Worm (Caenorhabditis elegans): ENCODE data around the gene zip-3.

Gene zip-3

DNA sequence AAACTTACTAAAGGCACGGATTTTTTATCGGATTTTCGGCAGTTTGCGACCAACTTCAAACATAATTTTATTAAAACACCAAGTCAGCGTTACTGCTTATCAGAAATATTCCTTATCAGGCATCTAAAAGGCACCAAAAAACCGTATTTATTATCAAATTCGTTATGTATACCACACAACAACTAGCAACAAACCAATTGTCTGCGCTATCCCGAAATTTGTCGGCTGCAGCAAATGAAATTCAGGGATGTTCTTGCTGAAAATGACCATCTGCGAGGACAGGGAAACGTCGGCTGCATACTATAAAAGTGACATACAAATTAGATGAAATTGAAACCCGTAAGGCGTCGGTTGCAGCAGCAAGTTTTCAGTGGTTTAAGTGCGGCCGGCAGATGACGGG, 40.7 kb upstream of the zip-3 start:
- TF ChIP-seq tbx-11 (GFP tag; IDR thresholded peaks at IDR 0.05) = no peak
- TF ChIP-seq tbx-37 (GFP tag; conservative IDR thresholded peaks at IDR 0.05) = no peak
- TF ChIP-seq pes-1 (GFP tag; IDR thresholded peaks at IDR 0.05) = no peak
- TF ChIP-seq scrt-1 (GFP tag; IDR thresholded peaks at IDR 0.05) = no peak
- no peak for TF ChIP-seq hnd-1 (tag; optimal IDR thresholded peaks at IDR 0.05)
- TF ChIP-seq F13C5.2 (tag; optimal IDR thresholded peaks at IDR 0.05) = no peak

- TF ChIP-seq F13C5.2 (tag; optimal IDR thresholded peaks at IDR 0.05) (no peak), ceh-36 (tag; optimal IDR thresholded peaks at IDR 0.05) (no peak), tbx-37 (GFP tag; conservative IDR thresholded peaks at IDR 0.05) (no peak)
Observed at ce11 chrII:13997477-13997876, 40.2 kb upstream of the zip-3 start, which contains the start of gene F01D5.1. F01D5.1 (minus strand) TSS chrII:13997581.

ce11 chrII:13994934-13995333, 37.7 kb upstream of the zip-3 start, which contains the start of gene Y39G8B.7:
Y39G8B.7 (minus strand) TSS chrII:13995034.
- TF ChIP-seq B0310.2 (tag; optimal IDR thresholded peaks at IDR 0.05) (no peak), hmg-4 (GFP tag; optimal IDR thresholded peaks at IDR 0.05) (no peak)

ce11 chrII:13991741-13992140, 34.5 kb upstream of the zip-3 start, which contains the start of gene Y39G8B.5:
Y39G8B.5 (minus strand) TSS chrII:13991841.
- no peak for TF ChIP-seq aly-1 (tag; optimal IDR thresholded peaks at IDR 0.05)
- TF ChIP-seq tbx-11 (GFP tag; IDR thresholded peaks at IDR 0.05) = no peak
- no peak for TF ChIP-seq ets-7 (tag; optimal IDR thresholded peaks at IDR 0.05)
- no peak for TF ChIP-seq F13C5.2 (tag; optimal IDR thresholded peaks at IDR 0.05)

ce11 chrII:13986061-13986460, 28.8 kb upstream of the zip-3 start:
- TF ChIP-seq hmbx-1 (tag; optimal IDR thresholded peaks at IDR 0.05) = peak; percentile 54

ce11 chrII:13984551-13984950, 27.3 kb upstream of the zip-3 start, which contains the start of gene sre-47:
sre-47 (minus strand) TSS chrII:13984651.
- TF ChIP-seq ama-1 (optimal IDR thresholded peaks at IDR 0.05) = no peak
- no peak for TF ChIP-seq scrt-1 (GFP tag; IDR thresholded peaks at IDR 0.05)
- TF ChIP-seq tra-4 (tag; optimal IDR thresholded peaks at IDR 0.05) = no peak
- no peak for TF ChIP-seq aly-1 (tag; optimal IDR thresholded peaks at IDR 0.05)
- TF ChIP-seq ets-7 (tag; optimal IDR thresholded peaks at IDR 0.05) = no peak

ce11 chrII:13982923-13983322, 25.7 kb upstream of the zip-3 start, which contains the start of the genes Y39G8B.13 and Y39G8B.10:
Y39G8B.13 (minus strand) TSS chrII:13983047.
Y39G8B.10 (minus strand) TSS chrII:13983115.
- no peak for TF ChIP-seq ceh-13 (GFP tag; optimal IDR thresholded peaks at IDR 0.05)
- TF ChIP-seq sea-1 (GFP tag; conservative IDR thresholded peaks at IDR 0.05) = no peak
- no peak for TF ChIP-seq hmbx-1 (tag; optimal IDR thresholded peaks at IDR 0.05)
- no peak for TF ChIP-seq ceh-36 (tag; optimal IDR thresholded peaks at IDR 0.05)
- no peak for TF ChIP-seq hmg-4 (GFP tag; optimal IDR thresholded peaks at IDR 0.05)

ce11 chrII:13982247-13982646, 25.0 kb upstream of the zip-3 start:
- TF ChIP-seq hmg-4 (GFP tag; optimal IDR thresholded peaks at IDR 0.05) (no peak), B0310.2 (tag; optimal IDR thresholded peaks at IDR 0.05) (no peak), sea-1 (GFP tag; conservative IDR thresholded peaks at IDR 0.05) (no peak), tbx-37 (GFP tag; conservative IDR thresholded peaks at IDR 0.05) (no peak), ceh-36 (tag; optimal IDR thresholded peaks at IDR 0.05) (no peak), scrt-1 (GFP tag; IDR thresholded peaks at IDR 0.05) (no peak), aly-1 (tag; optimal IDR thresholded peaks at IDR 0.05) (no peak), ama-1 (optimal IDR thresholded peaks at IDR 0.05) (no peak), tra-4 (tag; optimal IDR thresholded peaks at IDR 0.05) (no peak), ceh-13 (GFP tag; optimal IDR thresholded peaks at IDR 0.05) (no peak), hnd-1 (tag; optimal IDR thresholded peaks at IDR 0.05) (no peak), hmbx-1 (tag; optimal IDR thresholded peaks at IDR 0.05) (no peak), F13C5.2 (tag; optimal IDR thresholded peaks at IDR 0.05) (no peak), ets-7 (tag; optimal IDR thresholded peaks at IDR 0.05) (no peak), pes-1 (GFP tag; IDR thresholded peaks at IDR 0.05) (no peak), tbx-11 (GFP tag; IDR thresholded peaks at IDR 0.05) (no peak), flt-1 (GFP tag; IDR thresholded peaks at IDR 0.05) (no peak)

ce11 chrII:13981819-13982218, 24.6 kb upstream of the zip-3 start:
- TF ChIP-seq ceh-36 (tag; optimal IDR thresholded peaks at IDR 0.05) (no peak), tbx-37 (GFP tag; conservative IDR thresholded peaks at IDR 0.05) (no peak), hnd-1 (tag; optimal IDR thresholded peaks at IDR 0.05) (no peak), pes-1 (GFP tag; IDR thresholded peaks at IDR 0.05) (no peak)

ce11 chrII:13981097-13981496, 23.8 kb upstream of the zip-3 start, which contains the start of gene Y39G8B.9:
Y39G8B.9 (plus strand) TSS chrII:13981365.
- TF ChIP-seq tbx-37 (GFP tag; conservative IDR thresholded peaks at IDR 0.05) (no peak), B0310.2 (tag; optimal IDR thresholded peaks at IDR 0.05) (no peak), scrt-1 (GFP tag; IDR thresholded peaks at IDR 0.05) (no peak), ceh-36 (tag; optimal IDR thresholded peaks at IDR 0.05) (no peak), flt-1 (GFP tag; IDR thresholded peaks at IDR 0.05) (no peak), hnd-1 (tag; optimal IDR thresholded peaks at IDR 0.05) (no peak), ets-7 (tag; optimal IDR thresholded peaks at IDR 0.05) (no peak), ama-1 (optimal IDR thresholded peaks at IDR 0.05) (no peak), ceh-13 (GFP tag; optimal IDR thresholded peaks at IDR 0.05) (no peak), F13C5.2 (tag; optimal IDR thresholded peaks at IDR 0.05) (no peak), aly-1 (tag; optimal IDR thresholded peaks at IDR 0.05) (no peak), tbx-11 (GFP tag; IDR thresholded peaks at IDR 0.05) (no peak), pes-1 (GFP tag; IDR thresholded peaks at IDR 0.05) (no peak), sea-1 (GFP tag; conservative IDR thresholded peaks at IDR 0.05) (no peak), hmbx-1 (tag; optimal IDR thresholded peaks at IDR 0.05) (no peak), hmg-4 (GFP tag; optimal IDR thresholded peaks at IDR 0.05) (no peak), tra-4 (tag; optimal IDR thresholded peaks at IDR 0.05) (no peak)
